Worm (Caenorhabditis elegans): Measurements from ENCODE around the gene W04G3.5.
A peak's percentile ranks its signal among the peaks of the same experiment; 100 is the strongest.

W04G3.5 gene

ce11 chrX:11095480-11095879 is 22.0 kb downstream of the W04G3.5 start:
- no peak for TF ChIP-seq fkh-2 (tag; optimal IDR thresholded peaks at IDR 0.05)
- TF ChIP-seq lsy-12 (tag; optimal IDR thresholded peaks at IDR 0.05), result peak; percentile 87
- peak; percentile 26 for TF ChIP-seq ztf-4 (tag; optimal IDR thresholded peaks at IDR 0.05)
- TF ChIP-seq nhr-11 (tag; optimal IDR thresholded peaks at IDR 0.05), result no peak
- TF ChIP-seq nhr-23 (tag; optimal IDR thresholded peaks at IDR 0.05), result peak; percentile 61
- TF ChIP-seq nhr-67 (tag; optimal IDR thresholded peaks at IDR 0.05), result no peak
- no peak for TF ChIP-seq ceh-9 (tag; optimal IDR thresholded peaks at IDR 0.05)
- TF ChIP-seq ztf-11 (tag; optimal IDR thresholded peaks at IDR 0.05), result no peak
- TF ChIP-seq egl-5 (tag; optimal IDR thresholded peaks at IDR 0.05), result peak; percentile 70
- no peak for TF ChIP-seq ZK546.5 (tag; optimal IDR thresholded peaks at IDR 0.05)
- TF ChIP-seq nhr-28 (tag; optimal IDR thresholded peaks at IDR 0.05), result no peak
- TF ChIP-seq eor-1 (tag; optimal IDR thresholded peaks at IDR 0.05), result no peak
- no peak for TF ChIP-seq nhr-237 (tag; optimal IDR thresholded peaks at IDR 0.05)
- TF ChIP-seq lin-15B (tag; optimal IDR thresholded peaks at IDR 0.05), result peak; percentile 16
- TF ChIP-seq tbx-2 (tag; optimal IDR thresholded peaks at IDR 0.05), result peak; percentile 92
- peak; percentile 67 for TF ChIP-seq ceh-28 (tag; optimal IDR thresholded peaks at IDR 0.05)
- TF ChIP-seq skn-1 (tag; optimal IDR thresholded peaks at IDR 0.05), result peak; percentile 65
- TF ChIP-seq elt-2 (tag; optimal IDR thresholded peaks at IDR 0.05), result peak; percentile 46
- TF ChIP-seq elt-3 (tag; optimal IDR thresholded peaks at IDR 0.05), result peak in 1 of 3 experiments; percentile 58
- TF ChIP-seq hmg-11 (tag; optimal IDR thresholded peaks at IDR 0.05), result peak; percentile 92
- TF ChIP-seq unc-62 (GFP tag; optimal IDR thresholded peaks at IDR 0.05), result no peak
- peak; percentile 80 for TF ChIP-seq ceh-82 (tag; optimal IDR thresholded peaks at IDR 0.05)
- peak; percentile 76 for TF ChIP-seq lin-39 (tag; optimal IDR thresholded peaks at IDR 0.05)
- TF ChIP-seq ama-1 (optimal IDR thresholded peaks at IDR 0.05), result no peak
- no peak for TF ChIP-seq mdl-1 (tag; optimal IDR thresholded peaks at IDR 0.05)
- no peak for TF ChIP-seq daf-12 (tag; optimal IDR thresholded peaks at IDR 0.05)
- TF ChIP-seq nhr-76 (tag; optimal IDR thresholded peaks at IDR 0.05), result no peak
- TF ChIP-seq jun-1 (tag; optimal IDR thresholded peaks at IDR 0.05), result peak; percentile 69
- no peak for TF ChIP-seq snpc-4 (tag; optimal IDR thresholded peaks at IDR 0.05)
- no peak for TF ChIP-seq ceh-16 (tag; optimal IDR thresholded peaks at IDR 0.05)
- no peak for TF ChIP-seq aly-2 (tag; optimal IDR thresholded peaks at IDR 0.05)
- no peak for TF ChIP-seq nhr-12 (tag; optimal IDR thresholded peaks at IDR 0.05)
- peak; percentile 2 for TF ChIP-seq fos-1 (tag; optimal IDR thresholded peaks at IDR 0.05)
- TF ChIP-seq R02D3.7 (tag; optimal IDR thresholded peaks at IDR 0.05), result peak; percentile 30
- TF ChIP-seq sea-2 (GFP tag; optimal IDR thresholded peaks at IDR 0.05), result no peak
- TF ChIP-seq zag-1 (tag; optimal IDR thresholded peaks at IDR 0.05), result no peak
- TF ChIP-seq mml-1 (tag; optimal IDR thresholded peaks at IDR 0.05), result no peak
- TF ChIP-seq unc-39 (tag; optimal IDR thresholded peaks at IDR 0.05), result no peak
- TF ChIP-seq nhr-43 (tag; optimal IDR thresholded peaks at IDR 0.05; ENCODE audit: poor library complexity, severe bottlenecking), result peak; percentile 92
- TF ChIP-seq nfya-1 (tag; optimal IDR thresholded peaks at IDR 0.05; ENCODE audit: insufficient read depth), result peak; percentile 66
- peak; percentile 19 for TF ChIP-seq pqm-1 (tag; optimal IDR thresholded peaks at IDR 0.05)
- peak; percentile 69 for TF ChIP-seq nhr-25 (tag; optimal IDR thresholded peaks at IDR 0.05)
- peak; percentile 6 for TF ChIP-seq egl-27 (tag; optimal IDR thresholded peaks at IDR 0.05)
- no peak for TF ChIP-seq fkh-10 (GFP tag; optimal IDR thresholded peaks at IDR 0.05)
- TF ChIP-seq elt-1 (tag; optimal IDR thresholded peaks at IDR 0.05), result no peak
- TF ChIP-seq pha-4 (tag; optimal IDR thresholded peaks at IDR 0.05), result peak; percentile 47
- TF ChIP-seq nhr-77 (tag; optimal IDR thresholded peaks at IDR 0.05), result peak; percentile 63

ce11 chrX:11097343-11097742 is 23.9 kb downstream of the W04G3.5 start:
- TF ChIP-seq nhr-11 (tag; optimal IDR thresholded peaks at IDR 0.05) (no peak), nhr-28 (tag; optimal IDR thresholded peaks at IDR 0.05) (no peak), eor-1 (tag; optimal IDR thresholded peaks at IDR 0.05) (no peak), unc-39 (tag; optimal IDR thresholded peaks at IDR 0.05) (no peak), lsy-12 (tag; optimal IDR thresholded peaks at IDR 0.05) (no peak)
